Fruit fly (Drosophila melanogaster) whole organism, embryonic: ENCODE measurements around the gene CG15480.

ENCODE experiments used
- BtbVII ChIP-seq: fragments of 200-800 bp; sonication (Bioruptor generic); optimal IDR thresholded peaks from 3 replicates; lab custom pipeline; 2017; ENCODE audit warnings: missing biosample characterization, mild to moderate bottlenecking, missing genetic modification characterization
- CG11456 ChIP-seq: fragments of 200-800 bp; sonication (Bioruptor generic); IDR thresholded peaks from 3 replicates; pipeline ENCODE4 v1.3.6; 2022; ENCODE audit warnings: missing biosample characterization, missing genetic modification characterization
- CG12155 ChIP-seq: fragments of 200-800 bp; sonication (Bioruptor generic); optimal IDR thresholded peaks from 3 replicates; lab custom pipeline; 2016; ENCODE audit warnings: missing biosample characterization, missing genetic modification characterization
- CG12769 ChIP-seq: fragments of 200-800 bp; sonication (Bioruptor generic); optimal IDR thresholded peaks from 2 replicates; lab custom pipeline; 2019; ENCODE audit warnings: missing biosample characterization, mild to moderate bottlenecking, missing genetic modification characterization, moderate library complexity
- CG13624 ChIP-seq: fragments of 200-800 bp; sonication (Bioruptor generic); optimal IDR thresholded peaks from 2 replicates; lab custom pipeline; 2016; ENCODE audit warnings: missing biosample characterization, missing genetic modification characterization
- CG14667 ChIP-seq: fragments of 200-800 bp; sonication (Bioruptor generic); IDR thresholded peaks from 2 replicates; pipeline ENCODE4 v1.3.6; 2022; ENCODE audit warnings: missing biosample characterization, missing genetic modification characterization
- CG1529 ChIP-seq: fragments of 200-800 bp; sonication (Bioruptor generic); optimal IDR thresholded peaks from 3 replicates; lab custom pipeline; 2018; ENCODE audit warnings: missing biosample characterization, missing genetic modification characterization
- CG18619 ChIP-seq: fragments of 200-800 bp; sonication (Bioruptor generic); optimal IDR thresholded peaks from 3 replicates; lab custom pipeline; 2017; ENCODE audit warnings: missing biosample characterization, mild to moderate bottlenecking, missing genetic modification characterization
- CG2678 ChIP-seq: fragments of 200-800 bp; sonication (Bioruptor generic); optimal IDR thresholded peaks from 3 replicates; lab custom pipeline; 2019; ENCODE audit warnings: missing biosample characterization, mild to moderate bottlenecking, missing genetic modification characterization, moderate library complexity
- CG3163 ChIP-seq: fragments of 200-800 bp; sonication (Bioruptor generic); optimal IDR thresholded peaks from 3 replicates; lab custom pipeline; 2016; ENCODE audit warnings: missing biosample characterization, missing genetic modification characterization
- CG34376 ChIP-seq: fragments of 200-800 bp; sonication (Bioruptor generic); optimal IDR thresholded peaks from 2 replicates; lab custom pipeline; 2018; ENCODE audit warnings: missing biosample characterization, mild to moderate bottlenecking, missing genetic modification characterization
- CG6689 ChIP-seq: fragments of 200-800 bp; sonication (Bioruptor generic); IDR thresholded peaks from 2 replicates; pipeline ENCODE4 v1.3.6; 2022; ENCODE audit warnings: missing biosample characterization, missing genetic modification characterization
- CG9215 ChIP-seq: fragments of 200-800 bp; sonication (Bioruptor generic); IDR thresholded peaks from 2 replicates; pipeline ENCODE4 v1.3.6; 2022; ENCODE audit warnings: missing biosample characterization, missing genetic modification characterization
- CrebB ChIP-seq: fragments of 200-800 bp; sonication (Bioruptor generic); optimal IDR thresholded peaks from 3 replicates; lab custom pipeline; 2018; ENCODE audit warnings: missing biosample characterization, mild to moderate bottlenecking, missing genetic modification characterization
- Dbx ChIP-seq: fragments of 200-800 bp; sonication (Bioruptor generic); IDR thresholded peaks from 3 replicates; pipeline ENCODE4 v1.3.6; 2022; ENCODE audit warnings: missing biosample characterization, missing genetic modification characterization
- E2f1 ChIP-seq: fragments of 200-800 bp; sonication (Bioruptor generic); IDR thresholded peaks from 2 replicates; pipeline ENCODE4 v1.3.6; 2022; ENCODE audit warnings: missing biosample characterization, missing genetic modification characterization
- Ets97D ChIP-seq: fragments of 200-800 bp; sonication (Bioruptor generic); optimal IDR thresholded peaks from 3 replicates; lab custom pipeline; 2016; ENCODE audit warnings: missing biosample characterization, missing genetic modification characterization
- Fer1 ChIP-seq: fragments of 200-800 bp; sonication (Bioruptor generic); optimal IDR thresholded peaks from 2 replicates; lab custom pipeline; 2017; ENCODE audit warnings: missing biosample characterization, mild to moderate bottlenecking, missing genetic modification characterization
- H2.0 ChIP-seq: fragments of 200-800 bp; sonication (Bioruptor generic); IDR thresholded peaks from 2 replicates; pipeline ENCODE4 v1.3.6; 2022; ENCODE audit warnings: missing biosample characterization, missing genetic modification characterization
- HLH4C ChIP-seq: fragments of 200-800 bp; sonication (Bioruptor generic); IDR thresholded peaks from 3 replicates; pipeline ENCODE4 v1.3.6; 2022; ENCODE audit warnings: missing biosample characterization, missing genetic modification characterization; ENCODE audit not compliant: partially characterized antibody
- Lim3 ChIP-seq: fragments of 200-800 bp; sonication (Bioruptor generic); IDR thresholded peaks from 2 replicates; pipeline ENCODE4 v1.3.6; 2022; ENCODE audit warnings: missing biosample characterization, missing genetic modification characterization
- MTF-1 ChIP-seq: fragments of 200-800 bp; sonication (Bioruptor generic); optimal IDR thresholded peaks from 2 replicates; lab custom pipeline; 2018; ENCODE audit warnings: missing biosample characterization, mild to moderate bottlenecking, missing genetic modification characterization, borderline replicate concordance
- Med ChIP-seq: fragments of 200-800 bp; sonication (Bioruptor generic); peaks from one replicate; lab custom pipeline; 2016; ENCODE audit warnings: missing biosample characterization, missing genetic modification characterization, mild to moderate bottlenecking, inconsistent platforms, moderate library complexity
- Oaz ChIP-seq: fragments of 200-800 bp; sonication (Bioruptor generic); IDR thresholded peaks from 2 replicates; pipeline ENCODE4 v1.3.6; 2022; ENCODE audit warnings: missing biosample characterization, missing genetic modification characterization
- Side ChIP-seq: fragments of 200-800 bp; sonication (Bioruptor generic); optimal IDR thresholded peaks from 2 replicates; lab custom pipeline; 2016; ENCODE audit warnings: missing biosample characterization, missing genetic modification characterization
- Trl ChIP-seq, 3 experiments: fragments of >200 bp in 2 of 3; fragments of 200-800 bp in 1 of 3; sonication (Bioruptor generic) in 1 of 3; optimal IDR thresholded peaks; 2 replicates in 1 of 3; 3 replicates in 2 of 3; lab custom pipeline; 2016 to 2017; ENCODE audit warnings: missing biosample characterization in 1 of 3, missing genetic modification characterization in 1 of 3
- Usf ChIP-seq: fragments of 200-800 bp; sonication (Bioruptor generic); optimal IDR thresholded peaks from 2 replicates; lab custom pipeline; 2017; ENCODE audit warnings: missing genotype, missing biosample characterization, missing genetic modification characterization
- bsh ChIP-seq, 2 experiments: fragments of 200-800 bp; sonication (Bioruptor generic); optimal IDR thresholded peaks; 2 replicates each; lab custom pipeline; 2017 to 2018; ENCODE audit warnings: mild to moderate bottlenecking in 2 of 2, missing biosample characterization in 2 of 2, missing genetic modification characterization in 2 of 2, moderate library complexity in 1 of 2
- cad ChIP-seq: fragments of >200 bp; optimal IDR thresholded peaks from 2 replicates; lab custom pipeline; 2017; ENCODE audit warnings: missing biosample characterization, missing genetic modification characterization
- chinmo ChIP-seq: fragments of 200-800 bp; sonication (Bioruptor generic); IDR thresholded peaks from 4 replicates; pipeline ENCODE4 v1.3.6; 2022; ENCODE audit warnings: missing biosample characterization, missing genetic modification characterization; ENCODE audit not compliant: partially characterized antibody
- chn ChIP-seq: fragments of 200-800 bp; sonication (Bioruptor generic); optimal IDR thresholded peaks from 2 replicates; lab custom pipeline; 2016; ENCODE audit warnings: missing biosample characterization, missing genetic modification characterization
- crp ChIP-seq, 2 experiments: fragments of 200-800 bp; sonication (Bioruptor generic); optimal IDR thresholded peaks; 2 replicates in 1 of 2; 3 replicates in 1 of 2; lab custom pipeline; 2017; ENCODE audit warnings: missing biosample characterization in 2 of 2, missing genetic modification characterization in 2 of 2, mild to moderate bottlenecking in 1 of 2, moderate library complexity in 1 of 2
- dm ChIP-seq: fragments of 200-800 bp; sonication (Bioruptor generic); optimal IDR thresholded peaks from 3 replicates; lab custom pipeline; 2016; ENCODE audit warnings: missing biosample characterization, missing genetic modification characterization
- exex ChIP-seq: fragments of 200-800 bp; sonication (Bioruptor generic); optimal IDR thresholded peaks from 4 replicates; lab custom pipeline; 2018; ENCODE audit warnings: missing biosample characterization, mild to moderate bottlenecking, missing genetic modification characterization, moderate library complexity
- fru ChIP-seq: fragments of >200 bp; optimal IDR thresholded peaks from 2 replicates; lab custom pipeline; 2017
- her ChIP-seq: fragments of 200-800 bp; sonication (Bioruptor generic); optimal IDR thresholded peaks from 2 replicates; lab custom pipeline; 2016; ENCODE audit warnings: missing biosample characterization, missing genetic modification characterization
- lbe ChIP-seq: fragments of 200-800 bp; sonication (Bioruptor generic); optimal IDR thresholded peaks from 2 replicates; lab custom pipeline; 2016; ENCODE audit warnings: missing biosample characterization, mild to moderate bottlenecking, missing genetic modification characterization
- lilli ChIP-seq: fragments of 200-800 bp; sonication (Bioruptor generic); optimal IDR thresholded peaks from 3 replicates; lab custom pipeline; 2016; ENCODE audit warnings: missing biosample characterization, missing genetic modification characterization
- nerfin-2 ChIP-seq: fragments of 200-800 bp; sonication (Bioruptor generic); IDR thresholded peaks from 2 replicates; pipeline ENCODE4 v1.3.6; 2022; ENCODE audit warnings: missing biosample characterization, missing genetic modification characterization; ENCODE audit not compliant: partially characterized antibody
- peb ChIP-seq: fragments of 200-800 bp; sonication (Bioruptor generic); IDR thresholded peaks from 2 replicates; pipeline ENCODE4 v1.3.6; 2022; ENCODE audit warnings: missing biosample characterization, missing genetic modification characterization
- pros ChIP-seq: fragments of 200-800 bp; sonication (Bioruptor generic); optimal IDR thresholded peaks from 3 replicates; lab custom pipeline; 2019; ENCODE audit warnings: missing biosample characterization, mild to moderate bottlenecking, missing genetic modification characterization, moderate library complexity
- ranshi ChIP-seq: fragments of 200-800 bp; sonication (Bioruptor generic); IDR thresholded peaks from 2 replicates; pipeline ENCODE4 v1.3.6; 2022; ENCODE audit warnings: missing biosample characterization, missing genetic modification characterization
- repo ChIP-seq: fragments of 200-800 bp; sonication (Bioruptor generic); optimal IDR thresholded peaks from 2 replicates; lab custom pipeline; 2016; ENCODE audit warnings: missing biosample characterization, missing genetic modification characterization
- salm ChIP-seq: fragments of 200-800 bp; sonication (Bioruptor generic); optimal IDR thresholded peaks from 2 replicates; lab custom pipeline; 2018; ENCODE audit warnings: missing biosample characterization, mild to moderate bottlenecking, missing genetic modification characterization
- sens ChIP-seq: fragments of 200-800 bp; sonication (Bioruptor generic); peaks from one replicate; lab custom pipeline; 2016; ENCODE audit warnings: missing biosample characterization, missing genetic modification characterization
- sim ChIP-seq: fragments of 200-800 bp; sonication (Bioruptor generic); IDR thresholded peaks from 2 replicates; pipeline ENCODE4 v1.3.6; 2022; ENCODE audit warnings: missing biosample characterization, missing genetic modification characterization
- slbo ChIP-seq: fragments of 200-800 bp; sonication (Bioruptor generic); IDR thresholded peaks from 2 replicates; pipeline ENCODE4 v1.3.6; 2022; ENCODE audit warnings: missing biosample characterization, missing genetic modification characterization
- slp2 ChIP-seq: fragments of 200-800 bp; sonication (Bioruptor generic); optimal IDR thresholded peaks from 2 replicates; lab custom pipeline; 2016; ENCODE audit warnings: missing biosample characterization, missing genetic modification characterization
- sug ChIP-seq: fragments of 200-800 bp; optimal IDR thresholded peaks from 2 replicates; lab custom pipeline; 2019; ENCODE audit warnings: missing biosample characterization, mild to moderate bottlenecking, missing genetic modification characterization, moderate library complexity
- tap ChIP-seq: fragments of 200-800 bp; optimal IDR thresholded peaks from 3 replicates; lab custom pipeline; 2019; ENCODE audit warnings: missing biosample characterization, mild to moderate bottlenecking, missing genetic modification characterization, moderate library complexity
- tio ChIP-seq: fragments of 200-800 bp; sonication (Bioruptor generic); optimal IDR thresholded peaks from 2 replicates; lab custom pipeline; 2017; ENCODE audit warnings: missing biosample characterization, missing genetic modification characterization, inconsistent platforms
- tna ChIP-seq: fragments of 200-800 bp; sonication (Bioruptor generic); IDR thresholded peaks from 2 replicates; pipeline ENCODE4 v1.3.6; 2022; ENCODE audit warnings: missing biosample characterization, missing genetic modification characterization; ENCODE audit not compliant: partially characterized antibody

CG15480 gene

dm6 chr2L:13190534-13190933, 34.5 kb downstream of the CG15480 start:
- TF ChIP-seq CG9215 (no peak), Dbx (GFP tag; lab: Robert Waterston, UW) (0 out of 3 replicates have a peak, but pooled peaks have one; percentile 37), H2.0 (GFP tag; lab: Robert Waterston, UW) (no peak), CG3163 (no peak), bsh (GFP tag; optimal IDR thresholded peaks at IDR 0.05; lab: Kevin White, UChicago) (no peak), Fer1 (peak; percentile 25), chinmo (no peak), Oaz (GFP tag; lab: Robert Waterston, UW) (no peak), lbe (peak; percentile 2), Trl (optimal IDR thresholded peaks at IDR 0.05; lab: Kevin White, UChicago) (no peak), Trl (GFP tag; optimal IDR thresholded peaks at IDR 0.05; lab: Kevin White, UChicago) (no peak), slbo (GFP tag; lab: Robert Waterston, UW) (no peak), sens (GFP tag; lab: Kevin White, UChicago) (peak; percentile 11), Usf (GFP tag; lab: Kevin White, UChicago) (no peak), HLH4C (GFP tag; lab: Robert Waterston, UW) (no peak), Med (GFP tag; lab: Kevin White, UChicago) (peak; percentile 62), Lim3 (GFP tag; lab: Robert Waterston, UW) (no peak), sug (tag; lab: Kevin White, UChicago) (peak; percentile 89), CG11456 (GFP tag; lab: Robert Waterston, UW) (no peak), CG14667 (GFP tag; lab: Robert Waterston, UW) (no peak), CG2678 (tag; lab: Kevin White, UChicago) (no peak), CG18619 (GFP tag; lab: Kevin White, UChicago) (no peak), sim (GFP tag; lab: Robert Waterston, UW) (no peak), Side (no peak), tap (tag; lab: Kevin White, UChicago) (no peak), CG12769 (tag; lab: Kevin White, UChicago) (no peak), CG13624 (GFP tag; lab: Kevin White, UChicago) (no peak), ranshi (GFP tag; lab: Robert Waterston, UW) (no peak), MTF-1 (GFP tag; lab: Kevin White, UChicago) (peak; percentile 32), lilli (GFP tag; lab: Kevin White, UChicago) (no peak), BtbVII (GFP tag; lab: Kevin White, UChicago) (peak; percentile 17), repo (GFP tag; lab: Kevin White, UChicago) (no peak), exex (peak; percentile 87), CrebB (peak; percentile 27), CG12155 (no peak), CG1529 (GFP tag; lab: Kevin White, UChicago) (no peak), fru (lab: Kevin White, UChicago) (no peak), her (GFP tag; lab: Kevin White, UChicago) (no peak), dm (GFP tag; lab: Kevin White, UChicago) (no peak), CG34376 (peak; percentile 91), CG6689 (GFP tag; lab: Robert Waterston, UW) (no peak), crp (GFP tag; optimal IDR thresholded peaks at IDR 0.05; lab: Kevin White, UChicago) (peak in 1 of 2 experiments; percentile 34), chn (no peak), salm (tag; lab: Kevin White, UChicago) (no peak), tna (no peak), nerfin-2 (GFP tag; lab: Robert Waterston, UW) (no peak), Ets97D (GFP tag; lab: Kevin White, UChicago) (no peak), E2f1 (GFP tag; lab: Robert Waterston, UW) (no peak), pros (GFP tag; lab: Kevin White, UChicago) (no peak), tio (GFP tag; lab: Kevin White, UChicago) (no peak), cad (GFP tag; lab: Kevin White, UChicago) (no peak), slp2 (GFP tag; lab: Kevin White, UChicago) (no peak), peb (GFP tag; lab: Robert Waterston, UW) (no peak)
